Worm (Caenorhabditis elegans): ENCODE data around the gene poml-1.

- no peak for TF ChIP-seq ceh-82 (tag; optimal IDR thresholded peaks at IDR 0.05)
- no peak for TF ChIP-seq egl-27 (tag; optimal IDR thresholded peaks at IDR 0.05)
- no peak for TF ChIP-seq lin-39 (tag; optimal IDR thresholded peaks at IDR 0.05)
- no peak for TF ChIP-seq snpc-4 (tag; optimal IDR thresholded peaks at IDR 0.05)
Observed at ce11 chrX:13702923-13703322, 19.8 kb downstream of the poml-1 start.

Measured in whole organism, L3 larva.